Worm (Caenorhabditis elegans) whole organism, L4 larva: Measurements from ENCODE around the gene ttr-14.
A peak's percentile ranks its signal among the peaks of the same experiment; 100 is the strongest.

Source experiments
- aha-1 ChIP-seq: fragments of 150-350 bp; peaks from one replicate; lab custom pipeline; 2014; ENCODE audit warnings: missing biosample characterization, missing genetic modification characterization
- aly-2 ChIP-seq: sonication (generic microtip); optimal IDR thresholded peaks from 2 replicates; lab custom pipeline; 2018; ENCODE audit warnings: missing biosample characterization, missing genetic modification characterization
- daf-16 ChIP-seq, 3 experiments: sonication (generic microtip); optimal IDR thresholded peaks; 2 replicates each; lab custom pipeline; 2016 to 2017; ENCODE audit warnings: missing genetic modification characterization in 3 of 3, missing genetic modification reagents in 3 of 3, mild to moderate bottlenecking in 2 of 3, missing compliant biosample characterization in 2 of 3, missing biosample characterization in 1 of 3, moderate library complexity in 1 of 3
- daf-8 ChIP-seq: fragments of 200-800 bp; sonication (Bioruptor generic); IDR thresholded peaks from 2 replicates; pipeline ENCODE4 v1.3.6; 2022; ENCODE audit warnings: missing genetic modification characterization, missing compliant biosample characterization
- dmd-6 ChIP-seq: fragments of 200-800 bp; sonication (Bioruptor generic); IDR thresholded peaks from 2 replicates; pipeline ENCODE4 v1.3.6; 2022; ENCODE audit warnings: missing genetic modification reagents, missing genetic modification characterization, missing compliant biosample characterization
- dmd-9 ChIP-seq: fragments of 200-800 bp; sonication (Bioruptor generic); IDR thresholded peaks from 2 replicates; pipeline ENCODE4 v1.3.6; 2022; ENCODE audit warnings: missing genetic modification reagents, missing genetic modification characterization, missing compliant biosample characterization
- dve-1 ChIP-seq: sonication (generic microtip); optimal IDR thresholded peaks from 2 replicates; lab custom pipeline; 2017; ENCODE audit warnings: antibody characterized with exemption, mild to moderate bottlenecking, missing genetic modification characterization, missing compliant biosample characterization; ENCODE audit not compliant: insufficient read depth
- egl-43 ChIP-seq: fragments of 200-800 bp; sonication (Bioruptor generic); IDR thresholded peaks from 2 replicates; pipeline ENCODE4 v1.3.6; 2022; ENCODE audit warnings: missing genetic modification reagents, missing genetic modification characterization, missing compliant biosample characterization
- hlh-11 ChIP-seq: fragments of 200-800 bp; sonication (Bioruptor generic); optimal IDR thresholded peaks from 2 replicates; lab custom pipeline; 2018; ENCODE audit warnings: mild to moderate bottlenecking, missing genetic modification characterization, missing compliant biosample characterization
- hlh-30 ChIP-seq: sonication (generic microtip); optimal IDR thresholded peaks from 2 replicates; lab custom pipeline; 2017; ENCODE audit warnings: antibody characterized with exemption, mild to moderate bottlenecking, missing genetic modification characterization, missing compliant biosample characterization; ENCODE audit not compliant: insufficient read depth
- mep-1 ChIP-seq: fragments of 150-350 bp; sonication (generic microtip); optimal IDR thresholded peaks from 3 replicates; lab custom pipeline; 2014; ENCODE audit warnings: missing biosample characterization, missing genetic modification characterization
- mes-2 ChIP-seq: sonication (generic microtip); optimal IDR thresholded peaks from 2 replicates; lab custom pipeline; 2016; ENCODE audit warnings: missing genotype, mild to moderate bottlenecking, missing genetic modification characterization, missing compliant biosample characterization; ENCODE audit not compliant: poor library complexity, severe bottlenecking
- nhr-111 ChIP-seq: fragments of 200-800 bp; sonication (Bioruptor generic); optimal IDR thresholded peaks from 2 replicates; lab custom pipeline; 2018; ENCODE audit warnings: mild to moderate bottlenecking, missing genetic modification characterization, missing compliant biosample characterization
- nhr-28 ChIP-seq: fragments of 150-350 bp; optimal IDR thresholded peaks from 2 replicates; lab custom pipeline; 2014; ENCODE audit warnings: missing biosample characterization, missing genetic modification characterization
- nhr-6 ChIP-seq: fragments of 150-350 bp; optimal IDR thresholded peaks from 2 replicates; lab custom pipeline; 2014; ENCODE audit warnings: missing biosample characterization, missing genetic modification characterization
- nhr-77 ChIP-seq: fragments of 150-350 bp; optimal IDR thresholded peaks from 2 replicates; lab custom pipeline; 2014; ENCODE audit warnings: missing biosample characterization, missing genetic modification characterization
- pha-4 ChIP-seq, 2 experiments: fragments of 150-350 bp in 1 of 2; fragments of 200-800 bp in 1 of 2; sonication (Bioruptor generic) in 1 of 2; IDR thresholded peaks in 1 of 2; optimal IDR thresholded peaks in 1 of 2; 2 replicates each; pipeline versions ENCODE4 v1.3.6 to Lab custom; 2014 to 2022; ENCODE audit warnings: missing genetic modification characterization in 2 of 2, missing genetic modification reagents in 2 of 2, missing biosample characterization in 1 of 2, missing compliant biosample characterization in 1 of 2
- php-3 ChIP-seq: fragments of 200-800 bp; sonication (Bioruptor generic); IDR thresholded peaks from 2 replicates; pipeline ENCODE4 v1.3.6; 2022; ENCODE audit warnings: missing genetic modification reagents, missing genetic modification characterization, missing compliant biosample characterization
- pqm-1 ChIP-seq: sonication (generic microtip); optimal IDR thresholded peaks from 2 replicates; lab custom pipeline; 2017; ENCODE audit warnings: missing biosample characterization, missing genetic modification characterization
- rbr-2 ChIP-seq: sonication (generic microtip); optimal IDR thresholded peaks from 2 replicates; lab custom pipeline; 2016; ENCODE audit warnings: missing genotype, missing genetic modification characterization, missing compliant biosample characterization
- saeg-2 ChIP-seq: fragments of 200-800 bp; sonication (Bioruptor generic); IDR thresholded peaks from 2 replicates; pipeline ENCODE4 v1.3.6; 2022; ENCODE audit warnings: missing genetic modification reagents, missing genetic modification characterization, missing compliant biosample characterization
- sdz-12 ChIP-seq: fragments of 200-800 bp; sonication (Bioruptor generic); optimal IDR thresholded peaks from 2 replicates; lab custom pipeline; 2018; ENCODE audit warnings: mild to moderate bottlenecking, missing genetic modification characterization, missing compliant biosample characterization
- set-16 ChIP-seq: fragments of 200-800 bp; sonication (Bioruptor generic); IDR thresholded peaks from 2 replicates; pipeline ENCODE4 v1.3.6; 2022; ENCODE audit warnings: missing genetic modification reagents, missing genetic modification characterization, missing compliant biosample characterization
- snpc-4 ChIP-seq: fragments of 150-350 bp; optimal IDR thresholded peaks from 2 replicates; lab custom pipeline; 2014; ENCODE audit warnings: missing biosample characterization, missing genetic modification characterization
- spr-3 ChIP-seq: fragments of 200-800 bp; sonication (Bioruptor generic); optimal IDR thresholded peaks from 2 replicates; lab custom pipeline; 2018; ENCODE audit warnings: mild to moderate bottlenecking, missing genetic modification characterization, missing compliant biosample characterization
- tag-97 ChIP-seq: fragments of 200-800 bp; sonication (Bioruptor generic); IDR thresholded peaks from 2 replicates; pipeline ENCODE4 v1.3.6; 2022; ENCODE audit warnings: missing genetic modification characterization, missing compliant biosample characterization
- tra-1 ChIP-seq: fragments of 200-800 bp; sonication (Bioruptor generic); IDR thresholded peaks from 2 replicates; pipeline ENCODE4 v1.3.6; 2022; ENCODE audit warnings: missing genetic modification reagents, missing genetic modification characterization, missing compliant biosample characterization
- unc-62 ChIP-seq, 3 experiments: fragments of 150-350 bp in 1 of 3; sonication (generic microtip); optimal IDR thresholded peaks in 2 of 3; peaks in 1 of 3; 1 replicate in 1 of 3; 2 replicates in 2 of 3; lab custom pipeline; 2014 to 2017; ENCODE audit warnings: missing biosample characterization in 3 of 3, missing genetic modification characterization in 3 of 3, missing genetic modification reagents in 3 of 3, missing genotype in 1 of 3
- vab-7 ChIP-seq: fragments of 200-800 bp; sonication (Bioruptor generic); IDR thresholded peaks from 2 replicates; pipeline ENCODE4 v1.3.6; 2022; ENCODE audit warnings: missing genetic modification reagents, missing genetic modification characterization, missing compliant biosample characterization
- zag-1 ChIP-seq: fragments of 150-350 bp; optimal IDR thresholded peaks from 2 replicates; lab custom pipeline; 2014; ENCODE audit warnings: missing biosample characterization, missing genetic modification characterization
- ztf-7 ChIP-seq: fragments of 150-350 bp; optimal IDR thresholded peaks from 2 replicates; lab custom pipeline; 2014; ENCODE audit warnings: missing biosample characterization, missing genetic modification characterization

The ttr-14 gene

DNA sequence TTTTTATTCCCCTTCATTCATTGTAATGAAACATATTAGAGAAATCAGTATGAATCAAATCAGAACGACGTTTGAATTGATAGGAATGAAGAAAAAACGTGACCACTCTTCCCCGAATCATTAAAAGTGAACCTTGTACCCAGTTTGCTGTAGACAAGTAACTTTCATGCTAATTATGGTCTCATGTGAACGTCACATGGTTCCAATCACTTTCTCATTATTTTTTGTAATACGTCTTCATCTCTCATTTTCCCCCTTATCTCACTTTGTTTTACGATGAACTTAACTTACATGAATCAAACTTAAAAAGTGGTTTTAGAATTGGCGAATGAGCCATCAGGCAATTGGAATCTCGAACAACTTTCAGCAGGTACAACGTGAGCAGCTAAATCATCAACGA, 14.5 kb upstream of the ttr-14 start (continued):
- TF ChIP-seq nhr-6 (no peak), tra-1 (GFP tag; lab: Robert Waterston, UW) (0 out of 2 replicates have a peak, but pooled peaks have one; percentile 47), nhr-77 (peak; percentile 10), php-3 (GFP tag; lab: Robert Waterston, UW) (peak; percentile 70; the same call in 1 of the 2 replicates), zag-1 (no peak), pha-4 (GFP tag; IDR thresholded peaks at IDR 0.05; lab: Robert Waterston, UW) (no peak), pha-4 (tag; optimal IDR thresholded peaks at IDR 0.05; lab: Kevin White, UChicago) (no peak)
- TF ChIP-seq, all 104 proteins: peak for 13

DNA sequence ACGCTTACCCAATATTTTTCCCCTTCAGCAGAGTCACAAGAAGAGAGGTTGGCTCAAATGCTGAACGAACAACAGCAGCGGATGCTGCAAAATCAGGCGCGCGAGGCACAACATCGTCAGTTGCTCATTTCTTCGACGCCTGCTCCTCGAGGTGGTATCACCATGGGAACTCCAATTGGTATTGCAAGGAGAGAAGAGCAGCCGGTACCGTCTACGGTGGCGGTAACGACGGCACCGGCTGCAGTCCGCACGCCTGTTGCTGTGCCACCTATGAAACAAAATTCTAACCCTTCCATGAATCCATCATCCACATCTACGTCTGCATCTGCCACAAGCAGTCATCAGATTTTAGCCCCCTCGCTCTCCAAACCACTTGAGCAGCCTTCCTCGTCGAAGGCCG, 12.4 kb upstream of the ttr-14 start:
- TF ChIP-seq daf-8 (GFP tag; lab: Robert Waterston, UW) (no peak), tag-97 (GFP tag; lab: Robert Waterston, UW) (0 out of 2 replicates have a peak, but pooled peaks have one; percentile 17), aha-1 (peak; percentile 17), egl-43 (GFP tag; lab: Robert Waterston, UW) (0 out of 2 replicates have a peak, but pooled peaks have one; percentile 50), set-16 (peak; percentile 53; the same call in 1 of the 2 replicates), unc-62 (GFP tag; optimal IDR thresholded peaks at IDR 0.05 in 1 of 2; lab: Kevin White, UChicago) (peak in 1 of 2 experiments; percentile 26), unc-62 (tag; optimal IDR thresholded peaks at IDR 0.05; lab: Kevin White, UChicago) (no peak), spr-3 (GFP tag; lab: Kevin White, UChicago) (no peak)

ce11 chrX:10780542-10781266, 6.6 kb upstream of the ttr-14 start:
- no peak for TF ChIP-seq nhr-6
- no peak for TF ChIP-seq daf-16 (GFP tag; optimal IDR thresholded peaks at IDR 0.05; lab: Kevin White, UChicago)
- peak; percentile 50 for TF ChIP-seq daf-16 (tag; optimal IDR thresholded peaks at IDR 0.05; lab: Kevin White, UChicago)
- TF ChIP-seq nhr-111 (GFP tag; lab: Kevin White, UChicago) = peak; percentile 16
- peak; percentile 40 for TF ChIP-seq nhr-28 (tag; lab: Kevin White, UChicago)
- no peak for TF ChIP-seq snpc-4
- TF ChIP-seq vab-7 (GFP tag; lab: Robert Waterston, UW) = no peak
- no peak for TF ChIP-seq aly-2 (tag; lab: Kevin White, UChicago)
- TF ChIP-seq rbr-2 (tag; lab: Kevin White, UChicago) = peak; percentile 3
- 0 out of 2 replicates have a peak, but pooled peaks have one; percentile 20 for TF ChIP-seq dmd-9 (GFP tag; lab: Robert Waterston, UW)
- TF ChIP-seq saeg-2 (GFP tag; lab: Robert Waterston, UW) = 0 out of 2 replicates have a peak, but pooled peaks have one; percentile 44
- TF ChIP-seq pqm-1 = peak; percentile 45
- TF ChIP-seq egl-43 (GFP tag; lab: Robert Waterston, UW) = peak; percentile 71
- peak; percentile 35 for TF ChIP-seq dmd-6 (GFP tag; lab: Robert Waterston, UW)
- TF ChIP-seq dve-1 (tag; lab: Kevin White, UChicago) = peak; percentile 56
- TF ChIP-seq mes-2 (tag; lab: Kevin White, UChicago) = peak; percentile 2
- peak; percentile 3 for TF ChIP-seq mep-1 (tag; lab: Kevin White, UChicago)
- TF ChIP-seq set-16 = peak; percentile 60
- no peak for TF ChIP-seq spr-3 (GFP tag; lab: Kevin White, UChicago)
- 0 out of 2 replicates have a peak, but pooled peaks have one; percentile 70 for TF ChIP-seq tag-97 (GFP tag; lab: Robert Waterston, UW)
- TF ChIP-seq hlh-30 = peak; percentile 63
- no peak for TF ChIP-seq ztf-7 (tag; lab: Kevin White, UChicago)
- TF ChIP-seq hlh-11 (tag; lab: Kevin White, UChicago) = peak; percentile 52
- peak; percentile 92 for TF ChIP-seq aha-1

DNA sequence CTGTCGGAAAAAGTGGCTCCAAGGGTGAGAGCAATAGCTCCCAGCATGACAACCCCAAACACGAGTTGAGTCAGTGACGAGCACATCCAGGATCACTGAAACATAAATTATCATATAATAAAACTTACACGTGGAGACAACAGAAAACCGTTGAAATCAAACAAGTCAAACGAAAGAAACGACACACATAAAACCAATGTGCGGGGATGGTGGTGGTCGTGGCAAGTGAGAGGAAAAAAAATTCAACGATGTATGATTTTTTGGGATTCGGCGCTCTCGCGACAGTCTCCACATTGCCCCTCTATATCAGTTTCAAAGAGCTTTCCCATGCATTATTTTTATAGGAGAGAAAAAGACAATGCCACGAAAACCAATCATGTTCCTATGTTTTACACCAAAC, 3.5 kb upstream of the ttr-14 start, which contains the start of gene clc-4:
TSS of gene clc-4 (minus strand) at position 101 of the 400 bp plus-strand sequence.
- TF ChIP-seq nhr-28 (tag; lab: Kevin White, UChicago) = no peak
- no peak for TF ChIP-seq php-3 (GFP tag; lab: Robert Waterston, UW)
- no peak for TF ChIP-seq sdz-12
- TF ChIP-seq, all 104 proteins: peak for 0
